Fruit fly (Drosophila melanogaster) whole organism, embryonic: ENCODE data around the gene rt.
A peak's percentile ranks its signal among the peaks of the same experiment; 100 is the strongest.

ENCODE experiments used
- ATbp ChIP-seq: fragments of 200-800 bp; sonication (Bioruptor generic); optimal IDR thresholded peaks from 2 replicates; lab custom pipeline; 2017; ENCODE audit warnings: missing biosample characterization, mild to moderate bottlenecking, missing genetic modification characterization, missing genetic modification reagents
- Antp ChIP-seq: fragments of 200-800 bp; sonication (Bioruptor generic); optimal IDR thresholded peaks from 3 replicates; lab custom pipeline; 2016; ENCODE audit warnings: missing biosample characterization, missing genetic modification characterization
- BtbVII ChIP-seq: fragments of 200-800 bp; sonication (Bioruptor generic); optimal IDR thresholded peaks from 3 replicates; lab custom pipeline; 2017; ENCODE audit warnings: missing biosample characterization, mild to moderate bottlenecking, missing genetic modification characterization
- Bteb2 ChIP-seq: fragments of 200-800 bp; sonication (Bioruptor generic); optimal IDR thresholded peaks from 2 replicates; lab custom pipeline; 2016; ENCODE audit warnings: missing biosample characterization, missing genetic modification characterization
- CG10147 ChIP-seq: fragments of 200-800 bp; sonication (Bioruptor generic); optimal IDR thresholded peaks from 2 replicates; lab custom pipeline; 2019; ENCODE audit warnings: missing biosample characterization, mild to moderate bottlenecking, missing genetic modification characterization, moderate library complexity
- CG10565 ChIP-seq: fragments of 200-800 bp; sonication (Bioruptor generic); optimal IDR thresholded peaks from 3 replicates; lab custom pipeline; 2016; ENCODE audit warnings: missing biosample characterization, mild to moderate bottlenecking, missing genetic modification characterization
- CG12391 ChIP-seq: fragments of 200-800 bp; sonication (Bioruptor generic); optimal IDR thresholded peaks from 3 replicates; lab custom pipeline; 2018; ENCODE audit warnings: missing biosample characterization, mild to moderate bottlenecking, missing genetic modification characterization, moderate library complexity
- CG12744 ChIP-seq: fragments of 200-800 bp; sonication (Bioruptor generic); optimal IDR thresholded peaks from 2 replicates; lab custom pipeline; 2016; ENCODE audit warnings: missing biosample characterization, missing genetic modification characterization
- CG13894 ChIP-seq: fragments of 200-800 bp; sonication (Bioruptor generic); optimal IDR thresholded peaks from 3 replicates; lab custom pipeline; 2018; ENCODE audit warnings: missing biosample characterization, mild to moderate bottlenecking, missing genetic modification characterization, moderate library complexity
- CG1603 ChIP-seq: fragments of 200-800 bp; sonication (Bioruptor generic); optimal IDR thresholded peaks from 2 replicates; lab custom pipeline; 2019; ENCODE audit warnings: missing biosample characterization, mild to moderate bottlenecking, missing genetic modification characterization, moderate library complexity
- CG17359 ChIP-seq: fragments of 200-800 bp; sonication (Bioruptor generic); optimal IDR thresholded peaks from 3 replicates; lab custom pipeline; 2018; ENCODE audit warnings: missing biosample characterization, mild to moderate bottlenecking, missing genetic modification characterization, moderate library complexity
- CG17361 ChIP-seq: fragments of 200-800 bp; sonication (Bioruptor generic); IDR thresholded peaks from 3 replicates; pipeline ENCODE4 v1.3.6; 2022; ENCODE audit warnings: missing biosample characterization, missing genetic modification characterization
- CG17829 ChIP-seq: fragments of 200-800 bp; optimal IDR thresholded peaks from 2 replicates; lab custom pipeline; 2019; ENCODE audit warnings: missing biosample characterization, mild to moderate bottlenecking, missing genetic modification characterization, moderate library complexity
- CG1792 ChIP-seq: fragments of 200-800 bp; sonication (Bioruptor generic); optimal IDR thresholded peaks from 2 replicates; lab custom pipeline; 2016; ENCODE audit warnings: missing biosample characterization, missing genetic modification characterization
- CG2120 ChIP-seq: fragments of 200-800 bp; sonication (Bioruptor generic); optimal IDR thresholded peaks from 3 replicates; lab custom pipeline; 2016; ENCODE audit warnings: missing biosample characterization, missing genetic modification characterization
- CG30431 ChIP-seq: fragments of 200-800 bp; sonication (Bioruptor generic); optimal IDR thresholded peaks from 2 replicates; lab custom pipeline; 2017; ENCODE audit warnings: missing biosample characterization, missing genetic modification characterization
- CG32532 ChIP-seq: fragments of 200-800 bp; sonication (Bioruptor generic); IDR thresholded peaks from 2 replicates; pipeline ENCODE4 v1.3.6; 2022; ENCODE audit warnings: missing biosample characterization, missing genetic modification characterization
- CG3407 ChIP-seq: fragments of 200-800 bp; sonication (Bioruptor generic); optimal IDR thresholded peaks from 2 replicates; lab custom pipeline; 2018; ENCODE audit warnings: missing biosample characterization, mild to moderate bottlenecking, missing genetic modification characterization
- CG3726 ChIP-seq: fragments of 200-800 bp; sonication (Bioruptor generic); IDR thresholded peaks from 3 replicates; pipeline ENCODE4, ENCODE4 v1.3.6; 2022; ENCODE audit warnings: missing biosample characterization, missing genetic modification characterization
- CG6683 ChIP-seq: fragments of 200-800 bp; sonication (Bioruptor generic); optimal IDR thresholded peaks from 2 replicates; lab custom pipeline; 2017; ENCODE audit warnings: missing biosample characterization, mild to moderate bottlenecking, missing genetic modification characterization, missing genetic modification reagents
- CG6854 ChIP-seq: fragments of 200-800 bp; sonication (Bioruptor generic); optimal IDR thresholded peaks from 3 replicates; lab custom pipeline; 2017; ENCODE audit warnings: missing biosample characterization, mild to moderate bottlenecking, missing genetic modification characterization
- CG7839 ChIP-seq: fragments of 200-800 bp; sonication (Bioruptor generic); optimal IDR thresholded peaks from 3 replicates; lab custom pipeline; 2018; ENCODE audit warnings: missing biosample characterization, mild to moderate bottlenecking, missing genetic modification characterization, moderate library complexity
- CG8281 ChIP-seq: fragments of 200-800 bp; sonication (Bioruptor generic); optimal IDR thresholded peaks from 2 replicates; lab custom pipeline; 2018; ENCODE audit warnings: missing biosample characterization, mild to moderate bottlenecking, missing genetic modification characterization, moderate library complexity
- CG9932 ChIP-seq: fragments of 200-800 bp; sonication (Bioruptor generic); IDR thresholded peaks from 2 replicates; pipeline ENCODE4 v1.3.6; 2022; ENCODE audit warnings: missing biosample characterization, missing genetic modification characterization
- Camta ChIP-seq: fragments of 200-800 bp; sonication (Bioruptor generic); optimal IDR thresholded peaks from 2 replicates; lab custom pipeline; 2016; ENCODE audit warnings: missing biosample characterization, missing genetic modification characterization
- CrebB ChIP-seq: fragments of 200-800 bp; sonication (Bioruptor generic); optimal IDR thresholded peaks from 3 replicates; lab custom pipeline; 2018; ENCODE audit warnings: missing biosample characterization, mild to moderate bottlenecking, missing genetic modification characterization
- Ets65A ChIP-seq: fragments of 200-800 bp; sonication (Bioruptor generic); peaks from one replicate; lab custom pipeline; 2016; ENCODE audit warnings: missing biosample characterization, missing genetic modification characterization
- Fer1 ChIP-seq: fragments of 200-800 bp; sonication (Bioruptor generic); optimal IDR thresholded peaks from 2 replicates; lab custom pipeline; 2017; ENCODE audit warnings: missing biosample characterization, mild to moderate bottlenecking, missing genetic modification characterization
- Fer3 ChIP-seq: fragments of 200-800 bp; sonication (Bioruptor generic); optimal IDR thresholded peaks from 2 replicates; lab custom pipeline; 2018; ENCODE audit warnings: missing biosample characterization, mild to moderate bottlenecking, missing genetic modification characterization, moderate library complexity
- Hey ChIP-seq: fragments of 200-800 bp; sonication (Bioruptor generic); optimal IDR thresholded peaks from 3 replicates; lab custom pipeline; 2018; ENCODE audit warnings: missing biosample characterization, mild to moderate bottlenecking, missing genetic modification characterization
- MBD-R2 ChIP-seq: fragments of 200-800 bp; sonication (Bioruptor generic); IDR thresholded peaks from 2 replicates; pipeline ENCODE4 v1.3.6; 2022; ENCODE audit warnings: missing biosample characterization, missing genetic modification characterization
- Rfx ChIP-seq: fragments of 200-800 bp; sonication (Bioruptor generic); IDR thresholded peaks from 2 replicates; pipeline ENCODE4 v1.3.6; 2022; ENCODE audit warnings: missing biosample characterization, missing genetic modification characterization
- ab ChIP-seq: fragments of 200-800 bp; sonication (Bioruptor generic); optimal IDR thresholded peaks from 2 replicates; lab custom pipeline; 2016; ENCODE audit warnings: missing biosample characterization, missing genetic modification characterization
- ac ChIP-seq: fragments of 200-800 bp; sonication (Bioruptor generic); optimal IDR thresholded peaks from 3 replicates; lab custom pipeline; 2017; ENCODE audit warnings: missing biosample characterization, mild to moderate bottlenecking, missing genetic modification characterization
- ash1 ChIP-seq: fragments of 200-800 bp; sonication (Bioruptor generic); optimal IDR thresholded peaks from 2 replicates; lab custom pipeline; 2018; ENCODE audit warnings: missing biosample characterization, mild to moderate bottlenecking, missing genetic modification characterization
- bsh ChIP-seq, 2 experiments: fragments of 200-800 bp; sonication (Bioruptor generic); optimal IDR thresholded peaks; 2 replicates each; lab custom pipeline; 2017 to 2018; ENCODE audit warnings: mild to moderate bottlenecking in 2 of 2, missing biosample characterization in 2 of 2, missing genetic modification characterization in 2 of 2, moderate library complexity in 1 of 2
- caup ChIP-seq: fragments of 200-800 bp; sonication (Bioruptor generic); optimal IDR thresholded peaks from 3 replicates; lab custom pipeline; 2017; ENCODE audit warnings: missing biosample characterization, mild to moderate bottlenecking, missing genetic modification characterization, moderate library complexity; ENCODE audit not compliant: severe bottlenecking
- dysf ChIP-seq: fragments of 200-800 bp; sonication (Bioruptor generic); IDR thresholded peaks from 3 replicates; pipeline ENCODE4 v1.3.6; 2022; ENCODE audit warnings: missing biosample characterization, missing genetic modification characterization
- en ChIP-seq: fragments of 200-800 bp; sonication (Bioruptor generic); optimal IDR thresholded peaks from 2 replicates; lab custom pipeline; 2016; ENCODE audit warnings: missing biosample characterization, missing genetic modification characterization
- exex ChIP-seq: fragments of 200-800 bp; sonication (Bioruptor generic); optimal IDR thresholded peaks from 4 replicates; lab custom pipeline; 2018; ENCODE audit warnings: missing biosample characterization, mild to moderate bottlenecking, missing genetic modification characterization, moderate library complexity
- eyg ChIP-seq: fragments of 200-800 bp; sonication (Bioruptor generic); optimal IDR thresholded peaks from 3 replicates; lab custom pipeline; 2016; ENCODE audit warnings: missing biosample characterization, missing genetic modification characterization
- fu2 ChIP-seq: fragments of 200-800 bp; sonication (Bioruptor generic); optimal IDR thresholded peaks from 2 replicates; lab custom pipeline; 2016; ENCODE audit warnings: missing biosample characterization, missing genetic modification characterization
- gfzf ChIP-seq: fragments of 200-800 bp; sonication (Bioruptor generic); optimal IDR thresholded peaks from 2 replicates; lab custom pipeline; 2016; ENCODE audit warnings: missing biosample characterization, mild to moderate bottlenecking, missing genetic modification characterization, moderate library complexity
- grau ChIP-seq: fragments of 200-800 bp; optimal IDR thresholded peaks from 3 replicates; lab custom pipeline; 2019; ENCODE audit warnings: missing biosample characterization, mild to moderate bottlenecking, missing genetic modification characterization, moderate library complexity
- her ChIP-seq: fragments of 200-800 bp; sonication (Bioruptor generic); optimal IDR thresholded peaks from 2 replicates; lab custom pipeline; 2016; ENCODE audit warnings: missing biosample characterization, missing genetic modification characterization
- insv ChIP-seq, 2 experiments: fragments of 200-800 bp; sonication (Bioruptor generic); optimal IDR thresholded peaks; 3 replicates each; lab custom pipeline; 2016 to 2018; ENCODE audit warnings: missing biosample characterization in 2 of 2, missing genetic modification characterization in 2 of 2
- mam ChIP-seq: fragments of 200-800 bp; sonication (Bioruptor generic); optimal IDR thresholded peaks from 3 replicates; lab custom pipeline; 2016; ENCODE audit warnings: missing biosample characterization, missing genetic modification characterization
- pfk ChIP-seq: fragments of 200-800 bp; sonication (Bioruptor generic); optimal IDR thresholded peaks from 2 replicates; lab custom pipeline; 2018; ENCODE audit warnings: missing biosample characterization, mild to moderate bottlenecking, missing genetic modification characterization, moderate library complexity
- slou ChIP-seq: fragments of 200-800 bp; sonication (Bioruptor generic); optimal IDR thresholded peaks from 3 replicates; lab custom pipeline; 2016; ENCODE audit warnings: missing biosample characterization, missing genetic modification characterization
- trh ChIP-seq: fragments of 200-800 bp; sonication (Bioruptor generic); optimal IDR thresholded peaks from 2 replicates; lab custom pipeline; 2016; ENCODE audit warnings: missing biosample characterization, missing genetic modification characterization
- wek ChIP-seq: fragments of 200-800 bp; sonication (Bioruptor generic); optimal IDR thresholded peaks from 3 replicates; lab custom pipeline; 2018; ENCODE audit warnings: missing biosample characterization, mild to moderate bottlenecking, missing genetic modification characterization, moderate library complexity

Gene rt

DNA sequence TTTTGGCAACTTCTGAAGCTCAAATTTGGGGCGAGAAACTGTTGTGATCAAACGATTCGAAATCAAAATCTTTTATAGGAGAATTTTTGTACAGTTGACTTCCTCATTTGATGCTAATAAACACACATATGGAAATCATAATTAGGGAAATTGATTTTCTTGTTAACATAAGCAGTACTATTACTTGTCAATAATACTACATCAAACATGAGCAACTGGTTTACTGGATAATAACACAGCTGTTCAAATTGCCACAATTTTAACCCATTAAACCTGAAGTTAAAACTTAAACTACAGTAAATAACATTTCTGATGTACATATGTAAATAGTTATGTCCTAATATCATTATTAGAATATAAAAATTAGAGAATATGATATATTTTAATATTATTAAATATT is 7.7 kb downstream of the rt start, which contains the start of gene CG43390 (continued):
- no peak for TF ChIP-seq gfzf
- TF ChIP-seq eyg: peak; percentile 12
- TF ChIP-seq en (GFP tag; lab: Kevin White, UChicago): no peak
- peak; percentile 5 for TF ChIP-seq CG12391 (tag; lab: Kevin White, UChicago)
- TF ChIP-seq CG6854 (GFP tag; lab: Kevin White, UChicago): peak; percentile 53
- TF ChIP-seq CG6683 (GFP tag; lab: Kevin White, UChicago): peak; percentile 7
- peak; percentile 2 for TF ChIP-seq trh (GFP tag; lab: Kevin White, UChicago)
- TF ChIP-seq ATbp (GFP tag; lab: Kevin White, UChicago): peak; percentile 69
- no peak for TF ChIP-seq CG32532 (GFP tag; lab: Robert Waterston, UW)
- peak; percentile 12 for TF ChIP-seq CG7839 (tag; lab: Kevin White, UChicago)
- TF ChIP-seq Bteb2 (GFP tag; lab: Kevin White, UChicago): peak; percentile 7
- peak; percentile 51; the same call in 1 of the 3 replicates for TF ChIP-seq dysf (GFP tag; lab: Robert Waterston, UW)
- TF ChIP-seq Rfx (GFP tag; lab: Robert Waterston, UW): peak; percentile 77; the same call in 1 of the 2 replicates
- TF ChIP-seq CG13894 (tag; lab: Kevin White, UChicago): peak; percentile 79
- peak; percentile 14 for TF ChIP-seq CG8281 (tag; lab: Kevin White, UChicago)
- no peak for TF ChIP-seq pfk (GFP tag; lab: Kevin White, UChicago)
- peak; percentile 7 for TF ChIP-seq CG12744 (GFP tag; lab: Kevin White, UChicago)
- TF ChIP-seq CG17361 (GFP tag; lab: Robert Waterston, UW): peak; percentile 40; the same call in 1 of the 3 replicates
- peak; percentile 48 for TF ChIP-seq wek (GFP tag; lab: Kevin White, UChicago)
- TF ChIP-seq CG9932 (GFP tag; lab: Robert Waterston, UW): no peak
- peak; percentile 4 for TF ChIP-seq CG3407 (GFP tag; lab: Kevin White, UChicago)
- TF ChIP-seq exex (tag; lab: Kevin White, UChicago): peak; percentile 40
- no peak for TF ChIP-seq ac (GFP tag; lab: Kevin White, UChicago)
- TF ChIP-seq CG17829 (tag; lab: Kevin White, UChicago): no peak
- peak; percentile 78 for TF ChIP-seq CG10147 (GFP tag; lab: Kevin White, UChicago)
- TF ChIP-seq slou: peak; percentile 4
- no peak for TF ChIP-seq CG17359 (tag; lab: Kevin White, UChicago)
- TF ChIP-seq Hey: peak; percentile 45
- TF ChIP-seq BtbVII (GFP tag; lab: Kevin White, UChicago): peak; percentile 83
- TF ChIP-seq caup (GFP tag; lab: Kevin White, UChicago): peak; percentile 94
- TF ChIP-seq grau (tag; lab: Kevin White, UChicago): peak; percentile 58
- TF ChIP-seq MBD-R2 (GFP tag; lab: Robert Waterston, UW): no peak
- peak; percentile 73 for TF ChIP-seq CrebB (tag; lab: Kevin White, UChicago)
- no peak for TF ChIP-seq Ets65A (GFP tag; lab: Kevin White, UChicago)
- peak; percentile 7 for TF ChIP-seq Camta (GFP tag; lab: Kevin White, UChicago)
- TF ChIP-seq CG10565 (GFP tag; lab: Kevin White, UChicago): no peak
- peak; percentile 16 for TF ChIP-seq her (GFP tag; lab: Kevin White, UChicago)
- TF ChIP-seq bsh (GFP tag; optimal IDR thresholded peaks at IDR 0.05; lab: Kevin White, UChicago): no peak
- peak; percentile 11 for TF ChIP-seq CG1792 (GFP tag; lab: Kevin White, UChicago)
- no peak for TF ChIP-seq ab (GFP tag; lab: Kevin White, UChicago)
- TF ChIP-seq CG3726 (GFP tag; lab: Robert Waterston, UW): no peak
- TF ChIP-seq mam (GFP tag; lab: Kevin White, UChicago): peak; percentile 10
- no peak for TF ChIP-seq ash1
- peak; percentile 60 for TF ChIP-seq Fer3 (tag; lab: Kevin White, UChicago)
- TF ChIP-seq CG2120: peak; percentile 59
- TF ChIP-seq fu2: no peak
- TF ChIP-seq Antp (GFP tag; lab: Kevin White, UChicago): no peak
- TF ChIP-seq CG1603 (tag; lab: Kevin White, UChicago): peak; percentile 41
- peak; percentile 77 for TF ChIP-seq Fer1 (GFP tag; lab: Kevin White, UChicago)
- peak in 1 of 2 experiments; percentile 45 for TF ChIP-seq insv (GFP tag; optimal IDR thresholded peaks at IDR 0.05; lab: Kevin White, UChicago)
- TF ChIP-seq CG30431 (GFP tag; lab: Kevin White, UChicago): no peak
